Fruit fly (Drosophila melanogaster) whole organism, prepupa: ENCODE results near the gene CG13408.

Experiments
- Blimp-1 ChIP-seq: fragments of 200-800 bp; sonication (Bioruptor generic); optimal IDR thresholded peaks from 3 replicates; lab custom pipeline; 2017; ENCODE audit warnings: missing biosample characterization, missing genetic modification characterization, mild to moderate bottlenecking, moderate library complexity, missing genetic modification reagents
- CG3032 ChIP-seq: fragments of 200-800 bp; optimal IDR thresholded peaks from 2 replicates; lab custom pipeline; 2019; ENCODE audit warnings: missing biosample characterization, mild to moderate bottlenecking, missing genetic modification characterization, moderate library complexity
- CG8119 ChIP-seq: fragments of 200-800 bp; sonication (Bioruptor generic); IDR thresholded peaks from 3 replicates; pipeline ENCODE4 v1.3.6; 2022; ENCODE audit warnings: missing biosample characterization, missing genetic modification characterization
- Eip78C ChIP-seq: fragments of 200-800 bp; sonication (Bioruptor generic); peaks from one replicate; lab custom pipeline; 2016; ENCODE audit warnings: missing biosample characterization, missing genetic modification characterization
- Hr38 ChIP-seq: sonication (Bioruptor generic); optimal IDR thresholded peaks from 2 replicates; lab custom pipeline; 2016; ENCODE audit warnings: missing biosample characterization, missing genetic modification characterization
- Hr39 ChIP-seq: fragments of 200-800 bp; sonication (Bioruptor generic); optimal IDR thresholded peaks from 2 replicates; lab custom pipeline; 2016; ENCODE audit warnings: missing biosample characterization, missing genetic modification characterization
- Lpt ChIP-seq: fragments of 200-800 bp; sonication (Bioruptor generic); optimal IDR thresholded peaks from 3 replicates; lab custom pipeline; 2016; ENCODE audit warnings: missing biosample characterization, missing genetic modification characterization
- cyc ChIP-seq: fragments of 200-800 bp; sonication (Bioruptor generic); optimal IDR thresholded peaks from 3 replicates; lab custom pipeline; 2016; ENCODE audit warnings: missing biosample characterization, missing genetic modification characterization
- dac ChIP-seq: fragments of 200-800 bp; sonication (Bioruptor generic); optimal IDR thresholded peaks from 2 replicates; lab custom pipeline; 2017; ENCODE audit warnings: missing biosample characterization, mild to moderate bottlenecking, missing genetic modification characterization
- eg ChIP-seq: fragments of 200-800 bp; sonication (Bioruptor generic); IDR thresholded peaks from 3 replicates; pipeline ENCODE4 v1.3.6; 2022; ENCODE audit warnings: missing biosample characterization, missing genetic modification characterization
- ss ChIP-seq, 2 experiments: fragments of 200-800 bp; sonication (Bioruptor generic); optimal IDR thresholded peaks; 2 replicates in 1 of 2; 3 replicates in 1 of 2; lab custom pipeline; 2017 to 2018; ENCODE audit warnings: mild to moderate bottlenecking in 2 of 2, missing biosample characterization in 2 of 2, missing genetic modification characterization in 2 of 2, moderate library complexity in 1 of 2
- svp ChIP-seq: fragments of 200-800 bp; sonication (Bioruptor generic); peaks from one replicate; lab custom pipeline; 2016; ENCODE audit warnings: missing biosample characterization, missing genetic modification characterization

- TF ChIP-seq Hr39 (GFP tag; lab: Kevin White, UChicago) (peak; percentile 12), cyc (GFP tag; lab: Kevin White, UChicago) (peak; percentile 5), Hr38 (no peak), ss (GFP tag; optimal IDR thresholded peaks at IDR 0.05; lab: Kevin White, UChicago) (peak in 1 of 2 experiments; percentile 26), Blimp-1 (GFP tag; lab: Kevin White, UChicago) (no peak), eg (GFP tag; lab: Robert Waterston, UW) (peak; percentile 82), CG3032 (tag; lab: Kevin White, UChicago) (peak; percentile 35), dac (GFP tag; lab: Kevin White, UChicago) (peak; percentile 39), Lpt (GFP tag; lab: Kevin White, UChicago) (peak; percentile 65), Eip78C (GFP tag; lab: Kevin White, UChicago) (peak; percentile 85), svp (GFP tag; lab: Kevin White, UChicago) (no peak), CG8119 (peak; percentile 85)
Observed at dm6 chr3R:22049134-22049796, 30.9 kb upstream of the CG13408 start.
